Worm (Caenorhabditis elegans) whole organism, midembryonic: ENCODE results near the gene algn-2.

ENCODE experiments used
- T22C8.4 ChIP-seq: fragments of 200-800 bp; sonication (Bioruptor generic); IDR thresholded peaks from 2 replicates; pipeline ENCODE4 v1.3.6; 2022; ENCODE audit warnings: missing genetic modification characterization, missing compliant biosample characterization
- cog-1 ChIP-seq: sonication (generic microtip); optimal IDR thresholded peaks from 2 replicates; lab custom pipeline; 2016; ENCODE audit warnings: missing genetic modification characterization, missing compliant biosample characterization
- flt-1 ChIP-seq: fragments of 200-800 bp; sonication (Bioruptor generic); IDR thresholded peaks from 2 replicates; pipeline ENCODE4 v1.3.6; 2022; ENCODE audit warnings: missing genetic modification characterization, missing compliant biosample characterization
- klf-2 ChIP-seq: fragments of 200-800 bp; sonication (Bioruptor generic); conservative IDR thresholded peaks from 2 replicates; pipeline ENCODE4 v1.3.6; 2022; ENCODE audit warnings: missing genetic modification reagents, missing genetic modification characterization, missing compliant biosample characterization
- ref-1 ChIP-seq: fragments of 200-800 bp; sonication (Bioruptor generic); conservative IDR thresholded peaks from 2 replicates; pipeline ENCODE4 v1.3.6; 2022; ENCODE audit warnings: missing genetic modification reagents, missing genetic modification characterization, missing compliant biosample characterization
- tab-1 ChIP-seq: fragments of 200-800 bp; sonication (Bioruptor generic); IDR thresholded peaks from 2 replicates; pipeline ENCODE4 v1.3.6; 2022; ENCODE audit warnings: missing genetic modification characterization, missing compliant biosample characterization
- ztf-23 ChIP-seq: fragments of 200-800 bp; sonication (Bioruptor generic); IDR thresholded peaks from 2 replicates; pipeline ENCODE4 v1.3.6; 2022; ENCODE audit warnings: missing genetic modification reagents, missing genetic modification characterization, missing compliant biosample characterization
- ztf-29 ChIP-seq: fragments of 200-800 bp; sonication (Bioruptor generic); IDR thresholded peaks from 2 replicates; pipeline ENCODE4 v1.3.6; 2022; ENCODE audit warnings: missing genetic modification reagents, missing genetic modification characterization, missing compliant biosample characterization

DNA sequence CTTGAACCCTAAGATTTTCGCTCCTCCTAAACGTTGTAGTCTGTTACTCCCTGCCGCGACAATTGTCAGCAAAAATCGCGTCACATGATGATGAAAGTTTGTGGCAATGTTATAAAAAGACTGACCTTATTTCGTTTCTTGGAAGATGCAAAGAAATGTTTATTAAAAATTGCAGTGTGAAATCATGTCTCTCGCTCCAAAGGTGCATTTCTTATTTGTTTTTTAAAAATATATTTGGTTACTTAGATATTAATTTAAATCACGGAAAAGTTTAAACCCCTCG lies 3.1 kb downstream of the algn-2 start:
- no peak for TF ChIP-seq cog-1
- no peak for TF ChIP-seq ztf-29
- no peak for TF ChIP-seq tab-1 (GFP tag; lab: Robert Waterston, UW)
- no peak for TF ChIP-seq klf-2 (GFP tag; lab: Robert Waterston, UW)
- no peak for TF ChIP-seq flt-1 (GFP tag; lab: Robert Waterston, UW)
- TF ChIP-seq T22C8.4, result no peak
- no peak for TF ChIP-seq ref-1
- TF ChIP-seq ztf-23 (GFP tag; lab: Robert Waterston, UW), result no peak
